Fruit fly (Drosophila melanogaster) S2 (cell line): ENCODE measurements around the gene CG31832.

Experiments used
- CG8478 ChIP-seq: fragments of >200 bp; optimal IDR thresholded peaks from 2 replicates; lab custom pipeline; 2018
- CTCF ChIP-seq, 2 experiments: fragments of >200 bp; optimal IDR thresholded peaks; 2 replicates each; lab custom pipeline; 2018

Gene CG31832

dm6 chr2L:15000360-15000759 is 31.2 kb downstream of the CG31832 start:
- TF ChIP-seq CTCF (optimal IDR thresholded peaks at IDR 0.05; lab: Kevin White, UChicago) (no peak), CG8478 (lab: Kevin White, UChicago) (no peak)

- TF ChIP-seq CG8478 (lab: Kevin White, UChicago) (no peak), CTCF (optimal IDR thresholded peaks at IDR 0.05; lab: Kevin White, UChicago) (no peak)
These were observed 34.2 kb downstream of the CG31832 start, which contains the start of gene mol for dm6 chr2L:14997370-14997769. mol (minus strand) TSS chr2L:14997559.

dm6 chr2L:14995594-14996463 is 35.7 kb downstream of the CG31832 start:
- TF ChIP-seq CG8478 (lab: Kevin White, UChicago) (no peak), CTCF (optimal IDR thresholded peaks at IDR 0.05; lab: Kevin White, UChicago) (no peak)

dm6 chr2L:14994834-14995506 is 36.6 kb downstream of the CG31832 start:
- TF ChIP-seq CG8478 (lab: Kevin White, UChicago) = no peak
- no peak for TF ChIP-seq CTCF (optimal IDR thresholded peaks at IDR 0.05; lab: Kevin White, UChicago)

dm6 chr2L:14992889-14993288 is 38.7 kb downstream of the CG31832 start:
- no peak for TF ChIP-seq CG8478 (lab: Kevin White, UChicago)
- no peak for TF ChIP-seq CTCF (optimal IDR thresholded peaks at IDR 0.05; lab: Kevin White, UChicago)
